Worm (Caenorhabditis elegans) whole organism, L2 larva: ENCODE results near the gene Y6E2A.10.

Experiments
- gmeb-1 ChIP-seq: fragments of 150-350 bp; optimal IDR thresholded peaks from 2 replicates; lab custom pipeline; 2014; ENCODE audit warnings: missing biosample characterization, missing genetic modification characterization
- nhr-10 ChIP-seq: sonication (generic microtip); optimal IDR thresholded peaks from 2 replicates; lab custom pipeline; 2017; ENCODE audit warnings: missing biosample characterization, missing genetic modification characterization
- skn-1 ChIP-seq: sonication (generic microtip); optimal IDR thresholded peaks from 2 replicates; lab custom pipeline; 2017; ENCODE audit warnings: missing biosample characterization, missing genetic modification characterization

- TF ChIP-seq gmeb-1 (tag; lab: Kevin White, UChicago): no peak
- no peak for TF ChIP-seq skn-1 (tag; lab: Kevin White, UChicago)
- no peak for TF ChIP-seq nhr-10
Observed at ce11 chrV:15721431-15721830, 8.9 kb downstream of the Y6E2A.10 start.
